Worm (Caenorhabditis elegans) whole organism, L4/young adult: Measurements from ENCODE around the gene skr-20.

Source experiments
- W03F9.2 ChIP-seq: fragments of 150-350 bp; optimal IDR thresholded peaks from 2 replicates; lab custom pipeline; 2014; ENCODE audit warnings: missing biosample characterization, missing genetic modification characterization
- dao-5 ChIP-seq: sonication (generic microtip); optimal IDR thresholded peaks from 2 replicates; lab custom pipeline; 2016; ENCODE audit warnings: missing genotype, missing genetic modification characterization, moderate library complexity, missing compliant biosample characterization
- him-1 ChIP-seq: sonication (generic microtip); optimal IDR thresholded peaks from 2 replicates; lab custom pipeline; 2016; ENCODE audit warnings: missing genotype, missing genetic modification reagents, missing genetic modification characterization, missing compliant biosample characterization

DNA sequence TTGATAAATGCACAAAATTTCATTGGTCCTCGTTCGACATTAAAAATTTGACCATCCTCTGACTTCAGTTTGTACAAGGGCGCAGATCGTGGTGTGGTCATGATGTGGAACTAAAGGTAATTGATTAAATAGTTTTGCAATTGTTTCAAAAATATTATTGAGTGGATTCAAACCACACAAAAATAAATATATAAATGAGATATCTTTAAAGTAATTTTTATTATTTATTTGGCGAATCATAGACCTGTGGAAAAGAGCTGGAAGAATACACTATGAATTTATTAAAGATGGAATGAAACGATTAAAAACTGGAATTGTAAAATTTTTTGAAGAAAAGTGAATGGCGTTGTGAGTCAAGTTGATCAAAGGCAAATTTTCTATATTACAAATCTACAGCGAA is at the start of gene skr-20:
- no peak for TF ChIP-seq him-1
- TF ChIP-seq dao-5 (tag; lab: Kevin White, UChicago) = no peak
- no peak for TF ChIP-seq W03F9.2 (tag; lab: Kevin White, UChicago)
